In genomic region chr2L:633192-633591, dm6 we compare ENCODE assay signal across 1 fruit fly cellular context.
TF ChIP-seq lines count a peak whose summit lies in the region.

No protein-coding gene starts in this region.

TF ChIP-seq in whole organism, prepupa, 60 proteins besides CTCF, POLR2A, EP300 and RAD21 (continued from another document):
- TF ChIP-seq CG6792 (GFP tag; optimal IDR thresholded peaks at IDR 0.05; lab: Kevin White, UChicago) (no peak), dac (GFP tag; optimal IDR thresholded peaks at IDR 0.05; lab: Kevin White, UChicago) (no peak), Eip78C (GFP tag; lab: Kevin White, UChicago) (peak; percentile 44), cyc (GFP tag; optimal IDR thresholded peaks at IDR 0.05; lab: Kevin White, UChicago) (peak; percentile 12), Met (GFP tag; optimal IDR thresholded peaks at IDR 0.05; lab: Kevin White, UChicago) (peak; percentile 57)
